Fruit fly (Drosophila melanogaster) whole organism, embryonic: ENCODE results near the gene CG42822.

ENCODE experiments used
- CG10209 ChIP-seq: fragments of 200-800 bp; sonication (Bioruptor generic); optimal IDR thresholded peaks from 3 replicates; lab custom pipeline; 2017; ENCODE audit warnings: missing biosample characterization, mild to moderate bottlenecking, missing genetic modification characterization, missing genetic modification reagents
- CG1024 ChIP-seq: fragments of 200-800 bp; sonication (Bioruptor generic); IDR thresholded peaks from 2 replicates; pipeline ENCODE4 v1.3.6; 2022; ENCODE audit warnings: missing biosample characterization, missing genetic modification characterization
- CG11723 ChIP-seq: fragments of 200-800 bp; sonication (Bioruptor generic); optimal IDR thresholded peaks from 2 replicates; lab custom pipeline; 2017; ENCODE audit warnings: missing biosample characterization, mild to moderate bottlenecking, missing genetic modification characterization
- CG12071 ChIP-seq: fragments of 200-800 bp; sonication (Bioruptor generic); optimal IDR thresholded peaks from 3 replicates; lab custom pipeline; 2018; ENCODE audit warnings: missing biosample characterization, mild to moderate bottlenecking, missing genetic modification characterization
- CG12659 ChIP-seq: fragments of 200-800 bp; sonication (Bioruptor generic); optimal IDR thresholded peaks from 3 replicates; lab custom pipeline; 2017; ENCODE audit warnings: mild to moderate bottlenecking, missing biosample characterization, missing genetic modification reagents, missing genetic modification characterization
- CG14710 ChIP-seq: fragments of 200-800 bp; sonication (Bioruptor generic); optimal IDR thresholded peaks from 3 replicates; lab custom pipeline; 2019; ENCODE audit warnings: missing biosample characterization, mild to moderate bottlenecking, missing genetic modification characterization, moderate library complexity
- CG15269 ChIP-seq: fragments of 200-800 bp; sonication (Bioruptor generic); optimal IDR thresholded peaks from 2 replicates; lab custom pipeline; 2018; ENCODE audit warnings: missing biosample characterization, mild to moderate bottlenecking, missing genetic modification characterization, moderate library complexity
- CG18599 ChIP-seq: fragments of 200-800 bp; sonication (Bioruptor generic); optimal IDR thresholded peaks from 3 replicates; lab custom pipeline; 2017; ENCODE audit warnings: missing biosample characterization, missing genetic modification characterization, mild to moderate bottlenecking, moderate library complexity, missing genetic modification reagents
- CG2120 ChIP-seq: fragments of 200-800 bp; sonication (Bioruptor generic); optimal IDR thresholded peaks from 3 replicates; lab custom pipeline; 2016; ENCODE audit warnings: missing biosample characterization, missing genetic modification characterization
- CG30403 ChIP-seq: fragments of 200-800 bp; sonication (Bioruptor generic); optimal IDR thresholded peaks from 3 replicates; lab custom pipeline; 2016; ENCODE audit warnings: missing biosample characterization, missing genetic modification characterization
- CG30431 ChIP-seq: fragments of 200-800 bp; sonication (Bioruptor generic); optimal IDR thresholded peaks from 2 replicates; lab custom pipeline; 2017; ENCODE audit warnings: missing biosample characterization, missing genetic modification characterization
- CG3163 ChIP-seq: fragments of 200-800 bp; sonication (Bioruptor generic); optimal IDR thresholded peaks from 3 replicates; lab custom pipeline; 2016; ENCODE audit warnings: missing biosample characterization, missing genetic modification characterization
- CG3281 ChIP-seq: fragments of 200-800 bp; sonication (Bioruptor generic); optimal IDR thresholded peaks from 3 replicates; lab custom pipeline; 2017; ENCODE audit warnings: missing biosample characterization, mild to moderate bottlenecking, missing genetic modification characterization
- CG33557 ChIP-seq: fragments of 200-800 bp; sonication (Bioruptor generic); optimal IDR thresholded peaks from 2 replicates; lab custom pipeline; 2019; ENCODE audit warnings: missing biosample characterization, mild to moderate bottlenecking, missing genetic modification characterization, moderate library complexity
- CG6765 ChIP-seq: fragments of 200-800 bp; sonication (Bioruptor generic); optimal IDR thresholded peaks from 3 replicates; lab custom pipeline; 2017; ENCODE audit warnings: missing biosample characterization, mild to moderate bottlenecking, missing genetic modification characterization
- CG7839 ChIP-seq: fragments of 200-800 bp; sonication (Bioruptor generic); optimal IDR thresholded peaks from 3 replicates; lab custom pipeline; 2018; ENCODE audit warnings: missing biosample characterization, mild to moderate bottlenecking, missing genetic modification characterization, moderate library complexity
- CG9932 ChIP-seq: fragments of 200-800 bp; sonication (Bioruptor generic); IDR thresholded peaks from 2 replicates; pipeline ENCODE4 v1.3.6; 2022; ENCODE audit warnings: missing biosample characterization, missing genetic modification characterization
- Deaf1 ChIP-seq: fragments of 200-800 bp; optimal IDR thresholded peaks from 3 replicates; lab custom pipeline; 2019; ENCODE audit warnings: missing biosample characterization, mild to moderate bottlenecking, missing genetic modification characterization, moderate library complexity
- E2f1 ChIP-seq: fragments of 200-800 bp; sonication (Bioruptor generic); IDR thresholded peaks from 2 replicates; pipeline ENCODE4 v1.3.6; 2022; ENCODE audit warnings: missing biosample characterization, missing genetic modification characterization
- Fer3 ChIP-seq: fragments of 200-800 bp; sonication (Bioruptor generic); optimal IDR thresholded peaks from 2 replicates; lab custom pipeline; 2018; ENCODE audit warnings: missing biosample characterization, mild to moderate bottlenecking, missing genetic modification characterization, moderate library complexity
- HHEX ChIP-seq: fragments of 200-800 bp; sonication (Bioruptor generic); optimal IDR thresholded peaks from 3 replicates; lab custom pipeline; 2017; ENCODE audit warnings: missing biosample characterization, mild to moderate bottlenecking, missing genetic modification characterization, missing genetic modification reagents
- Jarid2 ChIP-seq: fragments of 200-800 bp; sonication (Bioruptor generic); optimal IDR thresholded peaks from 3 replicates; lab custom pipeline; 2017; ENCODE audit warnings: mild to moderate bottlenecking, missing biosample characterization, missing genetic modification reagents, missing genetic modification characterization
- MESR4 ChIP-seq: fragments of 200-800 bp; sonication (Bioruptor generic); optimal IDR thresholded peaks from 2 replicates; lab custom pipeline; 2018; ENCODE audit warnings: missing biosample characterization, mild to moderate bottlenecking, missing genetic modification characterization, moderate library complexity
- NFAT ChIP-seq: fragments of 200-800 bp; sonication (Bioruptor generic); IDR thresholded peaks from 2 replicates; pipeline ENCODE4 v1.3.6; 2022; ENCODE audit warnings: missing biosample characterization, missing genetic modification characterization
- Nf-YC ChIP-seq: fragments of 200-800 bp; optimal IDR thresholded peaks from 3 replicates; lab custom pipeline; 2019; ENCODE audit warnings: missing biosample characterization, mild to moderate bottlenecking, missing genetic modification characterization, moderate library complexity
- Rfx ChIP-seq: fragments of 200-800 bp; sonication (Bioruptor generic); IDR thresholded peaks from 2 replicates; pipeline ENCODE4 v1.3.6; 2022; ENCODE audit warnings: missing biosample characterization, missing genetic modification characterization
- Trl ChIP-seq, 3 experiments: fragments of >200 bp in 2 of 3; fragments of 200-800 bp in 1 of 3; sonication (Bioruptor generic) in 1 of 3; optimal IDR thresholded peaks; 2 replicates in 1 of 3; 3 replicates in 2 of 3; lab custom pipeline; 2016 to 2017; ENCODE audit warnings: missing biosample characterization in 1 of 3, missing genetic modification characterization in 1 of 3
- abd-A ChIP-seq: fragments of 200-800 bp; sonication (Bioruptor generic); optimal IDR thresholded peaks from 3 replicates; lab custom pipeline; 2019; ENCODE audit warnings: missing biosample characterization, mild to moderate bottlenecking, missing genetic modification characterization, moderate library complexity
- crol ChIP-seq: fragments of 200-800 bp; sonication (Bioruptor generic); IDR thresholded peaks from 2 replicates; pipeline ENCODE4 v1.3.6; 2022; ENCODE audit warnings: missing biosample characterization, missing genetic modification characterization
- crp ChIP-seq, 2 experiments: fragments of 200-800 bp; sonication (Bioruptor generic); optimal IDR thresholded peaks; 2 replicates in 1 of 2; 3 replicates in 1 of 2; lab custom pipeline; 2017; ENCODE audit warnings: missing biosample characterization in 2 of 2, missing genetic modification characterization in 2 of 2, mild to moderate bottlenecking in 1 of 2, moderate library complexity in 1 of 2
- dpn ChIP-seq, 2 experiments: fragments of 200-800 bp; sonication (Bioruptor generic); optimal IDR thresholded peaks; 3 replicates each; lab custom pipeline; 2016; ENCODE audit warnings: missing biosample characterization in 2 of 2, missing genetic modification characterization in 2 of 2
- dysf ChIP-seq: fragments of 200-800 bp; sonication (Bioruptor generic); IDR thresholded peaks from 3 replicates; pipeline ENCODE4 v1.3.6; 2022; ENCODE audit warnings: missing biosample characterization, missing genetic modification characterization
- fd102C ChIP-seq: fragments of 200-800 bp; sonication (Bioruptor generic); optimal IDR thresholded peaks from 2 replicates; lab custom pipeline; 2018; ENCODE audit warnings: missing biosample characterization, mild to moderate bottlenecking, missing genetic modification characterization, moderate library complexity
- fd96Cb ChIP-seq: fragments of 200-800 bp; sonication (Bioruptor generic); optimal IDR thresholded peaks from 2 replicates; lab custom pipeline; 2018; ENCODE audit warnings: missing biosample characterization, mild to moderate bottlenecking, missing genetic modification characterization, moderate library complexity
- grau ChIP-seq: fragments of 200-800 bp; optimal IDR thresholded peaks from 3 replicates; lab custom pipeline; 2019; ENCODE audit warnings: missing biosample characterization, mild to moderate bottlenecking, missing genetic modification characterization, moderate library complexity
- ind ChIP-seq: fragments of 200-800 bp; sonication (Bioruptor generic); optimal IDR thresholded peaks from 3 replicates; lab custom pipeline; 2016; ENCODE audit warnings: missing biosample characterization, missing genetic modification characterization
- lilli ChIP-seq: fragments of 200-800 bp; sonication (Bioruptor generic); optimal IDR thresholded peaks from 3 replicates; lab custom pipeline; 2016; ENCODE audit warnings: missing biosample characterization, missing genetic modification characterization
- lola ChIP-seq, 3 experiments: fragments of >200 bp in 2 of 3; fragments of 200-800 bp in 1 of 3; sonication (Bioruptor generic) in 1 of 3; optimal IDR thresholded peaks; 2 replicates each; lab custom pipeline; 2017 to 2019; ENCODE audit warnings: missing biosample characterization in 3 of 3, missing genetic modification characterization in 3 of 3, mild to moderate bottlenecking in 1 of 3, moderate library complexity in 1 of 3
- nmo ChIP-seq: fragments of 200-800 bp; sonication (Bioruptor generic); optimal IDR thresholded peaks from 2 replicates; lab custom pipeline; 2018; ENCODE audit warnings: missing biosample characterization, mild to moderate bottlenecking, missing genetic modification characterization, moderate library complexity
- pita ChIP-seq: fragments of 200-800 bp; sonication (Bioruptor generic); optimal IDR thresholded peaks from 2 replicates; lab custom pipeline; 2017; ENCODE audit warnings: missing biosample characterization, mild to moderate bottlenecking, missing genetic modification characterization
- row ChIP-seq: fragments of 200-800 bp; sonication (Bioruptor generic); IDR thresholded peaks from 3 replicates; pipeline ENCODE4 v1.3.6; 2022; ENCODE audit warnings: missing biosample characterization, missing genetic modification characterization
- sd ChIP-seq: fragments of 200-800 bp; sonication (Bioruptor generic); optimal IDR thresholded peaks from 3 replicates; lab custom pipeline; 2018; ENCODE audit warnings: missing biosample characterization, mild to moderate bottlenecking, missing genetic modification characterization, moderate library complexity
- seq ChIP-seq: fragments of 200-800 bp; sonication (Bioruptor generic); IDR thresholded peaks from 2 replicates; pipeline ENCODE4 v1.3.6; 2022; ENCODE audit warnings: missing biosample characterization, missing genetic modification characterization
- slbo ChIP-seq: fragments of 200-800 bp; sonication (Bioruptor generic); IDR thresholded peaks from 2 replicates; pipeline ENCODE4 v1.3.6; 2022; ENCODE audit warnings: missing biosample characterization, missing genetic modification characterization
- ttk ChIP-seq: fragments of 200-800 bp; sonication (Bioruptor generic); IDR thresholded peaks from 2 replicates; pipeline ENCODE4 v2.1.2; 2022; ENCODE audit warnings: missing biosample characterization, missing genetic modification characterization

Gene CG42822

DNA sequence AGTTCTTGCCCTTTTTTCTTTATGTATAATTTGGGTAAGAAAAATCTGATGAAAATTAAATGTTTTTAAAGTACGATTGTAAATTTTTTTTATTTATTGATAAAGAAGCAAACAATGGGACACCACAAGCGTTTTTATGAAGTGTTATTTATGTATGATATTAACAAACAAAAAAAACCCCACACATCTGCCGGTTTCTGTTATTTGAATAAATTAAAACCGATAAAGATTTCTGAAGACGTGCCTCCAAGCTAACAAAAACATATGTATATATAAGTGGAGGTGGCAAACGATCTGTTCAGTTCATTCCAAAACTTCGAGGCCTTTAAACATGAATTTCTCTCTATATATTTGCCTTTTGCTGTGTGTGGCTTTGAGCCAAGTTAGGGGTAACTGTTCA is at the start of gene CG42822:
Gene CG42822, plus strand, starts transcription at position 301 of the 400 bp plus-strand sequence.
- no peak for TF ChIP-seq CG33557 (GFP tag; lab: Kevin White, UChicago)

DNA sequence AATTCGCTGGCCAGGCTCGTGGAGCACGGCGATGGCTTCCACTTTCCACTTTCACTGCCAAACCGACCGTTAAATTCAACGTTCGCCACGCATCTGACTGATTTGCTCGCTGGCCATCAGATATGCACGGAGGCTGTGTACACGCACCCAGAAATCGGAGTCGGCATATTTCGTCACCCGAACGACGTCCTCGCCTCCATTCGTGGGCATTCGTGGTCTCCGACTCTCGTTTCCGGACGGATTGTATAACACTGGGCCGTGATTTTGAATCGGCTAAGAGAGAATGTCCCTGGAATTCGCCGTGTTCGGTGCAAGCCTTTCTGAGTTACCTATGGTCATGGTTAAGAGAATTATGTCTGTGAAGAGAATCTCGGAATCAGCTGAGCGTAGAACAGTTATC is 47.7 kb upstream of the CG42822 start, which contains the start of gene beat-IIa:
Gene beat-IIa, minus strand, starts transcription at position 97 of the 400 bp plus-strand sequence.
- TF ChIP-seq Nf-YC (tag; lab: Kevin White, UChicago) (peak; percentile 16), Deaf1 (peak; percentile 97), crp (GFP tag; optimal IDR thresholded peaks at IDR 0.05; lab: Kevin White, UChicago) (peak in 1 of 2 experiments; percentile 26), row (GFP tag; lab: Robert Waterston, UW) (no peak), CG3163 (GFP tag; lab: Kevin White, UChicago) (peak; percentile 66), CG1024 (GFP tag; lab: Robert Waterston, UW) (no peak), Trl (optimal IDR thresholded peaks at IDR 0.05; lab: Kevin White, UChicago) (peak in 1 of 2 experiments; percentile 25), Trl (GFP tag; optimal IDR thresholded peaks at IDR 0.05; lab: Kevin White, UChicago) (no peak)

DNA sequence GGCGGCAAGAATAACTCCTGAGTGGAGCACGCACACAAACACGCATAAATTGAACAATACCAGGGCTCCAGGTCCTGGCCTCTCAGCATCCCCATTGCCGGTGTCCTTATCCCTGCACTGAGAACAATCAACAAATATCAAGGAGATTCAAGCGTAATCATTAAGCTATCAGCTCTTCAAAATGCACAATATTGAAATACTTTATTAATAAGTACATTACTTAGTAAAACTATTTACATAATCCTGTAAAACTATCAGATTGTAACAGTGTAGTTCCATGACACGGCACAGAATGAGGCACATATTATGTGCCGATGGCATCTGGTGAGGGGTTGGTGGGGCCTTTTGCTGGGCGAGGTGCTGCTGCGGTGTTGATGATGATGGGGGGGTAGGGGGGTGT is 42.6 kb upstream of the CG42822 start:
- TF ChIP-seq CG12659 (GFP tag; lab: Kevin White, UChicago) (peak; percentile 18), CG7839 (tag; lab: Kevin White, UChicago) (peak; percentile 55), grau (tag; lab: Kevin White, UChicago) (peak; percentile 33), sd (tag; lab: Kevin White, UChicago) (no peak), CG15269 (tag; lab: Kevin White, UChicago) (peak; percentile 14), CG6765 (no peak), CG30403 (GFP tag; lab: Kevin White, UChicago) (no peak), CG3281 (GFP tag; lab: Kevin White, UChicago) (peak; percentile 29), lola (GFP tag; optimal IDR thresholded peaks at IDR 0.05; lab: Kevin White, UChicago) (no peak), CG9932 (GFP tag; lab: Robert Waterston, UW) (no peak), Fer3 (tag; lab: Kevin White, UChicago) (peak; percentile 45), Jarid2 (GFP tag; lab: Kevin White, UChicago) (no peak), lilli (GFP tag; lab: Kevin White, UChicago) (peak; percentile 2), nmo (GFP tag; lab: Kevin White, UChicago) (peak; percentile 2), pita (GFP tag; lab: Kevin White, UChicago) (no peak), crol (GFP tag; lab: Robert Waterston, UW) (peak; percentile 55; the same call in 1 of the 2 replicates), seq (no peak), fd102C (no peak), ttk (0 out of 2 replicates have a peak, but pooled peaks have one; percentile 25), dpn (GFP tag; optimal IDR thresholded peaks at IDR 0.05; lab: Kevin White, UChicago) (no peak), E2f1 (GFP tag; lab: Robert Waterston, UW) (peak; percentile 26; the same call in 1 of the 2 replicates), fd96Cb (tag; lab: Kevin White, UChicago) (peak; percentile 8), CG30431 (GFP tag; lab: Kevin White, UChicago) (no peak), HHEX (GFP tag; lab: Kevin White, UChicago) (peak; percentile 15), CG12071 (GFP tag; lab: Kevin White, UChicago) (peak; percentile 14), CG2120 (GFP tag; lab: Kevin White, UChicago) (peak; percentile 41), CG14710 (tag; lab: Kevin White, UChicago) (no peak), Rfx (GFP tag; lab: Robert Waterston, UW) (peak; percentile 62), CG18599 (GFP tag; lab: Kevin White, UChicago) (peak; percentile 78), slbo (GFP tag; lab: Robert Waterston, UW) (peak; percentile 45; the same call in 1 of the 2 replicates), abd-A (tag; lab: Kevin White, UChicago) (peak; percentile 25), CG11723 (GFP tag; lab: Kevin White, UChicago) (no peak), CG10209 (GFP tag; lab: Kevin White, UChicago) (peak; percentile 17), MESR4 (no peak), ind (peak; percentile 11), dysf (GFP tag; lab: Robert Waterston, UW) (peak; percentile 65), NFAT (GFP tag; lab: Robert Waterston, UW) (peak; percentile 4; the same call in 1 of the 2 replicates)
